Fruit fly (Drosophila melanogaster): ENCODE data around the gene CG5984.

DNA sequence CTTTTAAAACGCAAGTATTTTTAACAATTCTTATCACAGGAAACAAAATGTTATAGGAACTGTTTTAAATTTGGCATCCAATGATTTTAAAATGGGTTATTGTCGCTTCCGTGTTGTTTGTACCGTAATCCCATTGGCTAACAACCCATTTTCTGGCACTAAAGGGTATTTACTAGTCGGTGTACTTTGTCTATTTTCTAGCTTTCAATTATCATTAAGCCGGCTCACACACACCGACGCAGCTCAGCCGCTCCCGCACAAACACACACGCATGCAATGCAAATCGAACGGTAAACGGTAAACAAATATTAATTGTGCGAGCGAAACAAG, 3.4 kb downstream of the CG5984 start:
- TF ChIP-seq CG12104 (GFP tag; optimal IDR thresholded peaks at IDR 0.05) = no peak
- no peak for TF ChIP-seq chm (GFP tag; IDR thresholded peaks at IDR 0.05)
- no peak for TF ChIP-seq wor (GFP tag; IDR thresholded peaks at IDR 0.05)
- TF ChIP-seq CG15514 (GFP tag; optimal IDR thresholded peaks at IDR 0.05) = no peak
- no peak for TF ChIP-seq ash1 (GFP tag; optimal IDR thresholded peaks at IDR 0.05)
